Fruit fly (Drosophila melanogaster) Kc167 (cell line): Measurements from ENCODE around the gene sosie.

Experiments
- Myc ChIP-seq: fragments of >200 bp; optimal IDR thresholded peaks from 2 replicates; lab custom pipeline; 2017; ENCODE audit warnings: missing external identifiers
- h ChIP-seq: fragments of >200 bp; optimal IDR thresholded peaks from 3 replicates; lab custom pipeline; 2018; ENCODE audit warnings: missing external identifiers
- psq ChIP-seq: fragments of >200 bp; optimal IDR thresholded peaks from 2 replicates; lab custom pipeline; 2017; ENCODE audit warnings: missing external identifiers
- ttk ChIP-seq: sonication (Bioruptor generic); optimal IDR thresholded peaks from 2 replicates; lab custom pipeline; 2017; ENCODE audit warnings: missing external identifiers

DNA sequence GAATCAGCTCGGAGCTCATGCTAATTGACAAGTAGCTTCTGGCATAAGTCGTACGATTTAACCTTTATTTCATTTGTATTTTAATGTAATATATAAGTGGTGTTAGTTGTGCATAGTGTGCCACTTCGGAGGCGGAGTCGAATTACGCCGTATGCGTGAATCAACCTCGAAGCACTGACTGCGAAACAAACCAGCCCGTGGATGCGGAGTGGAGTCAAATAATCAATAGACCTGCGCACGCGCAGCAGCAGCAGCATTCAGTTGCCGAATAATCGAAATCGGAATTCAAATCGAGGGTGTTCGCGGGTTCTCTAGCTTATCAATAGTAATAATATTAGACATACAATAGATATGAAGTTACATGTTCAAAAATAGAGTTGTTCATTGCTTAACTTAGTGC, 5.5 kb upstream of the sosie start, which contains the start of gene RabX4:
- TF ChIP-seq psq (lab: Kevin White, UChicago) = no peak
- TF ChIP-seq Myc (lab: Kevin White, UChicago) = no peak
- no peak for TF ChIP-seq h (lab: Kevin White, UChicago)
- no peak for TF ChIP-seq ttk (lab: Kevin White, UChicago)
